Worm (Caenorhabditis elegans): ENCODE measurements around the gene F32D8.15.

Gene F32D8.15

DNA sequence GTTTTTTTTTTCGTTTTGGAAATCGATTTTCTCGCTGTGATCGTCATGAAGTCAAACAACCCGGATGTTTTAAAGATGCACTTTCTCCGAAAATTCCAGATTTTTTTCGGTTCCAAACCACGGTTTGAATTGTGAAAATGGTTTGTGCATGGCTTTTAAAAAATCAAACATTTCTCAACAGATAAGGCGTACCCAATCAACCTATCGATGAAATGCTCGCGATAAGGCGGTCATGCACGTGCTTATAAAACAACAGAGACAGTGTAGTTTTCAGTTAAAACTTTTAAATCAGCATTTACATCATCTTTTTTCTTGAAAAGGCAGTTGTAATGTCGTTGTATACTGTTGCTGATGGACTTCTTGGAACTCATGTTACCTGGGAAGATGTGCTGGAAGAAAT is 28.6 kb downstream of the F32D8.15 start, which contains the start of gene F58B4.5:
F58B4.5 (plus strand) TSS at position 283 of the 400 bp plus-strand sequence.
- TF ChIP-seq nhr-48 (tag; optimal IDR thresholded peaks at IDR 0.05) (peak; percentile 7), T20F7.1 (GFP tag; optimal IDR thresholded peaks at IDR 0.05) (peak; percentile 14), daf-16 (GFP tag; optimal IDR thresholded peaks at IDR 0.05) (no peak), daf-16 (tag; optimal IDR thresholded peaks at IDR 0.05) (peak; percentile 49), nhr-10 (tag; optimal IDR thresholded peaks at IDR 0.05) (no peak), ceh-82 (tag; optimal IDR thresholded peaks at IDR 0.05) (no peak), hlh-11 (tag; optimal IDR thresholded peaks at IDR 0.05) (peak; percentile 73), hlh-30 (tag; optimal IDR thresholded peaks at IDR 0.05; ENCODE audit: insufficient read depth) (peak; percentile 17), nhr-28 (tag; optimal IDR thresholded peaks at IDR 0.05) (peak; percentile 34), mxl-3 (GFP tag; optimal IDR thresholded peaks at IDR 0.05) (peak; percentile 32), mdl-1 (tag; optimal IDR thresholded peaks at IDR 0.05) (peak in 1 of 2 experiments; percentile 57), dmd-6 (GFP tag; IDR thresholded peaks at IDR 0.05) (peak; percentile 89), aha-1 (tag) (peak; percentile 61), F44E2.7 (GFP tag; IDR thresholded peaks at IDR 0.05) (no peak), nhr-6 (tag; optimal IDR thresholded peaks at IDR 0.05) (no peak), nhr-102 (tag; optimal IDR thresholded peaks at IDR 0.05) (peak; percentile 3), lin-1 (GFP tag; IDR thresholded peaks at IDR 0.05) (no peak), nhr-76 (tag; optimal IDR thresholded peaks at IDR 0.05) (no peak), pqm-1 (tag; optimal IDR thresholded peaks at IDR 0.05) (peak; percentile 89)

DNA sequence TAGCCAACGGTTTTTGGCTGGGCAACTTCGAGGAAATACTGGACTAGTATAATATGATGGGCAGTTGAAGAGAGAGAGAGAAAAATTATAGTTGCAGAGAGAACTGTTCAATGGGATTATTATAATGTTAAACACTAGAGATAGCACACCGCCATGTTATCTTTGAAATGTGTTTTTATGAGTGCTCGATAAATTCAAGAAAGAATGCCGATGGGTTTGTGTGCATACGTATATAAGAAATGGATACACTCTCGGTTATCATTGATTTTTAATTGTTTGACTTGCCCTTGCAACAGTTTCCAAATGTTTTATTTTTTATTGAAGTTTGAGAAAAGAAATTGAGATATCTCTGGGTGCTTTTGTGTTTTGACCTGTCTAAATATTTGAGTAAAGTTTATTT is 32.8 kb downstream of the F32D8.15 start, which contains the start of gene F17C11.12:
F17C11.12 (minus strand) TSS at position 240 of the 400 bp plus-strand sequence.
- TF ChIP-seq mep-1 (tag; optimal IDR thresholded peaks at IDR 0.05): no peak
- no peak for TF ChIP-seq ces-1 (GFP tag; optimal IDR thresholded peaks at IDR 0.05)
- TF ChIP-seq ceh-44 (GFP tag; IDR thresholded peaks at IDR 0.05): no peak
- no peak for TF ChIP-seq ztf-11 (tag; optimal IDR thresholded peaks at IDR 0.05)
- peak; percentile 42 for TF ChIP-seq hlh-11 (tag; optimal IDR thresholded peaks at IDR 0.05)
- no peak for TF ChIP-seq ceh-32 (tag; optimal IDR thresholded peaks at IDR 0.05; ENCODE audit: poor library complexity)
- no peak for TF ChIP-seq snpc-4 (tag; optimal IDR thresholded peaks at IDR 0.05)
- TF ChIP-seq Y48G9A.11 (GFP tag; IDR thresholded peaks at IDR 0.05): no peak
- TF ChIP-seq dmd-6 (GFP tag; IDR thresholded peaks at IDR 0.05): peak; percentile 59
- TF ChIP-seq dve-1 (tag; optimal IDR thresholded peaks at IDR 0.05; ENCODE audit: insufficient read depth): peak; percentile 74
- peak; percentile 3 for TF ChIP-seq nhr-10 (tag; optimal IDR thresholded peaks at IDR 0.05)
- TF ChIP-seq dmd-8 (GFP tag; IDR thresholded peaks at IDR 0.05): no peak
- no peak for TF ChIP-seq ama-1 (optimal IDR thresholded peaks at IDR 0.05)
- no peak for TF ChIP-seq ZK546.5 (tag; optimal IDR thresholded peaks at IDR 0.05)
- TF ChIP-seq lin-1 (GFP tag; IDR thresholded peaks at IDR 0.05): no peak
- no peak for TF ChIP-seq nhr-11 (tag; optimal IDR thresholded peaks at IDR 0.05)
- no peak for TF ChIP-seq F10B5.3 (tag; optimal IDR thresholded peaks at IDR 0.05)
- TF ChIP-seq egl-43 (GFP tag; IDR thresholded peaks at IDR 0.05): no peak
- no peak for TF ChIP-seq cey-2 (tag; optimal IDR thresholded peaks at IDR 0.05; ENCODE audit: borderline replicate concordance, insufficient read depth)
- TF ChIP-seq F37D6.2 (tag; optimal IDR thresholded peaks at IDR 0.05): no peak
- peak; percentile 89 for TF ChIP-seq php-3 (GFP tag; IDR thresholded peaks at IDR 0.05)
- no peak for TF ChIP-seq zfp-3 (GFP tag; conservative IDR thresholded peaks at IDR 0.05)
- TF ChIP-seq mes-2 (tag; optimal IDR thresholded peaks at IDR 0.05; ENCODE audit: poor library complexity, severe bottlenecking): no peak
- no peak for TF ChIP-seq zip-11 (GFP tag; IDR thresholded peaks at IDR 0.05)
- TF ChIP-seq F26F4.8 (GFP tag; conservative IDR thresholded peaks at IDR 0.05): no peak
- peak; percentile 89 for TF ChIP-seq pqm-1 (tag; optimal IDR thresholded peaks at IDR 0.05)
- TF ChIP-seq nhr-77 (tag; optimal IDR thresholded peaks at IDR 0.05): peak; percentile 8
- TF ChIP-seq zip-2 (tag; optimal IDR thresholded peaks at IDR 0.05): no peak
- TF ChIP-seq jun-1 (tag; optimal IDR thresholded peaks at IDR 0.05): no peak
- TF ChIP-seq nhr-111 (GFP tag; optimal IDR thresholded peaks at IDR 0.05): no peak
- TF ChIP-seq R02D3.7 (tag; optimal IDR thresholded peaks at IDR 0.05): no peak
- TF ChIP-seq fos-1 (tag; optimal IDR thresholded peaks at IDR 0.05): no peak
- no peak for TF ChIP-seq hmg-1.1 (GFP tag; IDR thresholded peaks at IDR 0.05)
- TF ChIP-seq Y105C5A.15 (GFP tag; IDR thresholded peaks at IDR 0.05): no peak
- no peak for TF ChIP-seq dmd-9 (GFP tag; IDR thresholded peaks at IDR 0.05)
- no peak for TF ChIP-seq attf-4 (tag; optimal IDR thresholded peaks at IDR 0.05)
- no peak for TF ChIP-seq Y75B8A.6 (GFP tag; IDR thresholded peaks at IDR 0.05)
- TF ChIP-seq ceh-20 (GFP tag; IDR thresholded peaks at IDR 0.05): no peak
